Fruit fly (Drosophila melanogaster) whole organism, wandering third instar larva: ENCODE results near the gene CCKLR-17D3.

ENCODE experiments used
- GATAd ChIP-seq: sonication (Bioruptor generic); optimal IDR thresholded peaks from 2 replicates; lab custom pipeline; 2016; ENCODE audit warnings: missing biosample characterization, missing genetic modification characterization
- Hr78 ChIP-seq: fragments of >200 bp; optimal IDR thresholded peaks from 2 replicates; lab custom pipeline; 2017; ENCODE audit warnings: missing biosample characterization, missing genetic modification characterization
- OdsH ChIP-seq: fragments of 200-800 bp; sonication (Bioruptor generic); optimal IDR thresholded peaks from 2 replicates; lab custom pipeline; 2016; ENCODE audit warnings: missing biosample characterization, mild to moderate bottlenecking, missing genetic modification characterization
- Sp1 ChIP-seq: fragments of 200-800 bp; sonication (Bioruptor generic); optimal IDR thresholded peaks from 3 replicates; lab custom pipeline; 2019; ENCODE audit warnings: missing biosample characterization, mild to moderate bottlenecking, missing genetic modification characterization, moderate library complexity
- br ChIP-seq: fragments of 200-800 bp; sonication (Bioruptor generic); optimal IDR thresholded peaks from 2 replicates; lab custom pipeline; 2016; ENCODE audit warnings: missing biosample characterization, missing genetic modification characterization
- fru ChIP-seq: fragments of 200-800 bp; sonication (Bioruptor generic); optimal IDR thresholded peaks from 3 replicates; lab custom pipeline; 2016; ENCODE audit warnings: missing biosample characterization, mild to moderate bottlenecking, missing genetic modification characterization
- jim ChIP-seq: fragments of 175-275, 200-325 bp; sonication (Bioruptor generic); optimal IDR thresholded peaks from 2 replicates; lab custom pipeline; 2016; ENCODE audit warnings: missing biosample characterization, mild to moderate bottlenecking, missing genetic modification characterization
- psq ChIP-seq: fragments of 200-800 bp; sonication (Bioruptor generic); optimal IDR thresholded peaks from 3 replicates; lab custom pipeline; 2017; ENCODE audit warnings: missing biosample characterization, mild to moderate bottlenecking, missing genetic modification characterization, moderate library complexity
- sv ChIP-seq: fragments of 200-800 bp; sonication (Bioruptor generic); optimal IDR thresholded peaks from 3 replicates; lab custom pipeline; 2016; ENCODE audit warnings: missing biosample characterization, missing genetic modification characterization

DNA sequence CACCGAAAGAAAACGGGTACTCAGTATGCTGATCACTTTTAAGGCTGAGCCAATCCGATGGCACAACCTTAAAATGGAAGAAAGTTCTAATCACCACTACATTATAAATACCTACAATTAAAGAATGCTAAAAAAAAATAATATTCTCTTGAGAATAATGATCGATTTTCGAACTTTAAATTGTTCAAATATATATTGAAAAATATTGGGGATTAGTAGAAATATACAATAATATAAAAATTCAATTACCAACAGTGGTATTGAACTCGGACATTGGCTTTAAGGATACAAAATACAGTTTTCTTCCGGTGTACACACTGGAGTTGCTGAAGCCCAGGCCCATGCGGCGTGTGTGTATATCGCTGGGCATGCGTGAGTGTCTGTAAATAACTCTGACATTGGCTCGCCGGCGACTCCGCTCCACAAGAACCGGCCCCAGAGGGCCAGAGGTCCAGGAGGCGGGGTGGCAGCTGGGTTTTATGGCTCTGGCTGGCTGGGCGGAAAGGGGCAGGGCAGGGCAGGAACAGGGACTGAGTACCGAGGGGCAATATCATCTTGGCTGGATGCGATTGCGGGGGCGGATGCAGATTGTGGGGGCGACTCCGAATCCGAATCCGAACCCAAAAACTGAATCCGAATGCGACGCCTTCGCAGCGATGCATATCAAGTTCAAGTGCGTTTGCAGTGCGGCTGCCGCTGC, 2.2 kb upstream of the CCKLR-17D3 start:
- TF ChIP-seq fru (GFP tag; lab: Kevin White, UChicago): peak; percentile 79
- no peak for TF ChIP-seq GATAd (GFP tag; lab: Kevin White, UChicago)
- no peak for TF ChIP-seq jim
- TF ChIP-seq br: peak; percentile 66
- peak; percentile 91 for TF ChIP-seq Sp1 (GFP tag; lab: Kevin White, UChicago)
- peak; percentile 14 for TF ChIP-seq sv (GFP tag; lab: Kevin White, UChicago)
- TF ChIP-seq Hr78 (GFP tag; lab: Kevin White, UChicago): no peak
- TF ChIP-seq psq (GFP tag; lab: Kevin White, UChicago): peak; percentile 75
- TF ChIP-seq OdsH (GFP tag; lab: Kevin White, UChicago): peak; percentile 82
